Fruit fly (Drosophila melanogaster) S2 (cell line): Measurements from ENCODE around the gene arx.

ENCODE experiments used
- CG8478 ChIP-seq: fragments of >200 bp; optimal IDR thresholded peaks from 2 replicates; lab custom pipeline; 2018
- CTCF ChIP-seq, 2 experiments: fragments of >200 bp; optimal IDR thresholded peaks; 2 replicates each; lab custom pipeline; 2018

DNA sequence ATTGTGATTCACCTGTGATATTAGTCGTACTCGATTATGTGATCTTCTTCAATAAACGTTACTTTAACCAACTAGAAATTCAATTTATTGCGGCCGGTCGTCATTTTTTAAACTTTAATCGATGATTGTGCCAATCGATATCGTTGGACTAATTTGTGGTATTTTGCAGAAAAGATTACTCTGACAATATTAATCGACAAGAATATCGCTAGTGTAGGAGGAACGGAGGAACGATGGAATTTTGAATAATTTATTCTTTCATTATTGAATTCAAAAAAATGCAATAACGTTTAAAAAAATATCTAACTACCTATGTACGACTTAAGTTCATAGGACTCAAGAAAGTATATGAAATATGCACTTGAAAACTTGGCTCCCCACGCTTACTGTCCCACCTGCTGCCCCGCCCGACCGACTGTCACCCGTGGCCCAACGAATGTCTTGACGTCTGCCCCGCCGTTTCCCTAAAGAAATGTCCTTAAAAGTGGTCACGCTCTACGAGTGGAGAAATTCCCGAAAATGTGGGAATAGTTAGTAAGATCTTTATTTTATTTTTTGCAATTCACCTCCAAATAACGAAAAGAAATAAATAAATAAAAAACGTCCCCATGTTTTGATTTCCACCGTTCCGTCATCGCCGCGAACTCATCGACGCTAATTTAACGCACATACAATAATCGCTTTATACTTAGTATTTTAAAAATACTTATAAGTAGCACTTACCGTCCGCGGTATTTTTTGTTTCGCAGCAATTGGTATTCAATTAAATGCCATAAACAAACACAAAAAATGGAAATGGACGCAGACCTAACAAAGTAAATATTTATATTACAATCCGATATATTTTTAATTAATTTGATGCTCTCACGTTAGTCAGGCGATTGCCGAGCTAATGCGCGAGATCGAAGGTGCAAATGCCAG lies 35.6 kb downstream of the arx start, which contains the start of gene CG14074:
- no peak for TF ChIP-seq CG8478
- no peak for TF ChIP-seq CTCF (optimal IDR thresholded peaks at IDR 0.05; lab: Kevin White, UChicago)
